Worm (Caenorhabditis elegans): ENCODE data around the gene M7.8.

M7.8 gene

ce11 chrIV:11105724-11106123 lies 10.8 kb upstream of the M7.8 start, which contains the start of gene srlf-24:
srlf-24 (minus strand) TSS chrIV:11105824.
- TF ChIP-seq ets-7 (tag; optimal IDR thresholded peaks at IDR 0.05), result no peak
- TF ChIP-seq ceh-36 (tag; optimal IDR thresholded peaks at IDR 0.05), result no peak
- TF ChIP-seq ceh-13 (GFP tag; optimal IDR thresholded peaks at IDR 0.05), result no peak
- no peak for TF ChIP-seq tra-4 (tag; optimal IDR thresholded peaks at IDR 0.05)
- TF ChIP-seq tbx-11 (GFP tag; IDR thresholded peaks at IDR 0.05), result no peak
- TF ChIP-seq tbx-37 (GFP tag; conservative IDR thresholded peaks at IDR 0.05), result no peak
- no peak for TF ChIP-seq hnd-1 (tag; optimal IDR thresholded peaks at IDR 0.05)
- no peak for TF ChIP-seq scrt-1 (GFP tag; IDR thresholded peaks at IDR 0.05)
- no peak for TF ChIP-seq hmg-4 (GFP tag; optimal IDR thresholded peaks at IDR 0.05)
- TF ChIP-seq ama-1 (optimal IDR thresholded peaks at IDR 0.05), result no peak
- no peak for TF ChIP-seq F13C5.2 (tag; optimal IDR thresholded peaks at IDR 0.05)
- TF ChIP-seq aly-1 (tag; optimal IDR thresholded peaks at IDR 0.05), result no peak
- no peak for TF ChIP-seq B0310.2 (tag; optimal IDR thresholded peaks at IDR 0.05)
- no peak for TF ChIP-seq flt-1 (GFP tag; IDR thresholded peaks at IDR 0.05)

- no peak for TF ChIP-seq hmbx-1 (tag; optimal IDR thresholded peaks at IDR 0.05)
- TF ChIP-seq pes-1 (GFP tag; IDR thresholded peaks at IDR 0.05), result no peak
- no peak for TF ChIP-seq sea-1 (GFP tag; conservative IDR thresholded peaks at IDR 0.05)
- no peak for TF ChIP-seq flt-1 (GFP tag; IDR thresholded peaks at IDR 0.05)
- TF ChIP-seq ceh-13 (GFP tag; optimal IDR thresholded peaks at IDR 0.05), result no peak
- no peak for TF ChIP-seq F13C5.2 (tag; optimal IDR thresholded peaks at IDR 0.05)
- TF ChIP-seq tbx-11 (GFP tag; IDR thresholded peaks at IDR 0.05), result no peak
Observed at ce11 chrIV:11103501-11103900, 8.6 kb upstream of the M7.8 start.

ce11 chrIV:11102608-11103007 lies 7.7 kb upstream of the M7.8 start, which contains the start of gene srlf-17:
srlf-17 (minus strand) TSS chrIV:11102708.
- TF ChIP-seq flt-1 (GFP tag; IDR thresholded peaks at IDR 0.05) (no peak), ceh-13 (GFP tag; optimal IDR thresholded peaks at IDR 0.05) (no peak), tra-4 (tag; optimal IDR thresholded peaks at IDR 0.05) (no peak), B0310.2 (tag; optimal IDR thresholded peaks at IDR 0.05) (no peak)

- no peak for TF ChIP-seq tra-4 (tag; optimal IDR thresholded peaks at IDR 0.05)
- no peak for TF ChIP-seq F13C5.2 (tag; optimal IDR thresholded peaks at IDR 0.05)
- TF ChIP-seq sea-1 (GFP tag; conservative IDR thresholded peaks at IDR 0.05), result no peak
- TF ChIP-seq tbx-37 (GFP tag; conservative IDR thresholded peaks at IDR 0.05), result no peak
- TF ChIP-seq flt-1 (GFP tag; IDR thresholded peaks at IDR 0.05), result no peak
- TF ChIP-seq aly-1 (tag; optimal IDR thresholded peaks at IDR 0.05), result no peak
- TF ChIP-seq hmbx-1 (tag; optimal IDR thresholded peaks at IDR 0.05), result no peak
- no peak for TF ChIP-seq ceh-36 (tag; optimal IDR thresholded peaks at IDR 0.05)
- no peak for TF ChIP-seq hnd-1 (tag; optimal IDR thresholded peaks at IDR 0.05)
Observed at ce11 chrIV:11101383-11101782, 6.5 kb upstream of the M7.8 start, which contains the start of gene srlf-18. srlf-18 (minus strand) TSS chrIV:11101483.

ce11 chrIV:11100271-11100670 lies 5.4 kb upstream of the M7.8 start, which contains the start of gene str-3:
str-3 (minus strand) TSS chrIV:11100371.
- TF ChIP-seq flt-1 (GFP tag; IDR thresholded peaks at IDR 0.05), result no peak
- no peak for TF ChIP-seq sea-1 (GFP tag; conservative IDR thresholded peaks at IDR 0.05)
- TF ChIP-seq pes-1 (GFP tag; IDR thresholded peaks at IDR 0.05), result no peak
- no peak for TF ChIP-seq hmbx-1 (tag; optimal IDR thresholded peaks at IDR 0.05)
- no peak for TF ChIP-seq tbx-11 (GFP tag; IDR thresholded peaks at IDR 0.05)
- no peak for TF ChIP-seq ama-1 (optimal IDR thresholded peaks at IDR 0.05)
- TF ChIP-seq scrt-1 (GFP tag; IDR thresholded peaks at IDR 0.05), result no peak
- no peak for TF ChIP-seq tbx-37 (GFP tag; conservative IDR thresholded peaks at IDR 0.05)
- no peak for TF ChIP-seq hmg-4 (GFP tag; optimal IDR thresholded peaks at IDR 0.05)
- no peak for TF ChIP-seq ets-7 (tag; optimal IDR thresholded peaks at IDR 0.05)
- no peak for TF ChIP-seq ceh-13 (GFP tag; optimal IDR thresholded peaks at IDR 0.05)
- TF ChIP-seq aly-1 (tag; optimal IDR thresholded peaks at IDR 0.05), result no peak
- no peak for TF ChIP-seq F13C5.2 (tag; optimal IDR thresholded peaks at IDR 0.05)
- no peak for TF ChIP-seq ceh-36 (tag; optimal IDR thresholded peaks at IDR 0.05)
- TF ChIP-seq B0310.2 (tag; optimal IDR thresholded peaks at IDR 0.05), result no peak
- TF ChIP-seq hnd-1 (tag; optimal IDR thresholded peaks at IDR 0.05), result no peak
- TF ChIP-seq tra-4 (tag; optimal IDR thresholded peaks at IDR 0.05), result no peak

ce11 chrIV:11097795-11098194 lies 2.9 kb upstream of the M7.8 start, which contains the start of gene M7.12:
M7.12 (minus strand) TSS chrIV:11097982.
- TF ChIP-seq hnd-1 (tag; optimal IDR thresholded peaks at IDR 0.05) (no peak), F13C5.2 (tag; optimal IDR thresholded peaks at IDR 0.05) (no peak), hmg-4 (GFP tag; optimal IDR thresholded peaks at IDR 0.05) (no peak), ceh-13 (GFP tag; optimal IDR thresholded peaks at IDR 0.05) (no peak), ets-7 (tag; optimal IDR thresholded peaks at IDR 0.05) (no peak), tra-4 (tag; optimal IDR thresholded peaks at IDR 0.05) (no peak), hmbx-1 (tag; optimal IDR thresholded peaks at IDR 0.05) (no peak), flt-1 (GFP tag; IDR thresholded peaks at IDR 0.05) (no peak), scrt-1 (GFP tag; IDR thresholded peaks at IDR 0.05) (no peak), tbx-37 (GFP tag; conservative IDR thresholded peaks at IDR 0.05) (no peak), pes-1 (GFP tag; IDR thresholded peaks at IDR 0.05) (no peak), ceh-36 (tag; optimal IDR thresholded peaks at IDR 0.05) (no peak), tbx-11 (GFP tag; IDR thresholded peaks at IDR 0.05) (no peak)

ce11 chrIV:11094052-11094451 lies 833 bp downstream of the M7.8 start:
- TF ChIP-seq hmbx-1 (tag; optimal IDR thresholded peaks at IDR 0.05) (no peak), hnd-1 (tag; optimal IDR thresholded peaks at IDR 0.05) (no peak), scrt-1 (GFP tag; IDR thresholded peaks at IDR 0.05) (no peak), sea-1 (GFP tag; conservative IDR thresholded peaks at IDR 0.05) (no peak), flt-1 (GFP tag; IDR thresholded peaks at IDR 0.05) (no peak), ets-7 (tag; optimal IDR thresholded peaks at IDR 0.05) (no peak), hmg-4 (GFP tag; optimal IDR thresholded peaks at IDR 0.05) (no peak), ceh-13 (GFP tag; optimal IDR thresholded peaks at IDR 0.05) (no peak), tra-4 (tag; optimal IDR thresholded peaks at IDR 0.05) (no peak), ama-1 (optimal IDR thresholded peaks at IDR 0.05) (no peak), F13C5.2 (tag; optimal IDR thresholded peaks at IDR 0.05) (no peak), aly-1 (tag; optimal IDR thresholded peaks at IDR 0.05) (no peak)
